Fruit fly (Drosophila melanogaster) whole organism, adult: ENCODE measurements around the gene CG14854.
A peak's percentile ranks its signal among the peaks of the same experiment; 100 is the strongest.

Source experiments
- CG11617 ChIP-seq: fragments of 200-800 bp; sonication (Bioruptor generic); optimal IDR thresholded peaks from 2 replicates; lab custom pipeline; 2017; ENCODE audit warnings: mild to moderate bottlenecking, missing biosample characterization, missing genetic modification reagents, missing genetic modification characterization
- CG12768 ChIP-seq: fragments of 200-800 bp; sonication (Bioruptor generic); optimal IDR thresholded peaks from 2 replicates; lab custom pipeline; 2017; ENCODE audit warnings: missing biosample characterization, missing genetic modification characterization, mild to moderate bottlenecking, moderate library complexity, missing genetic modification reagents
- CG14711 ChIP-seq: fragments of 200-800 bp; sonication (Bioruptor generic); optimal IDR thresholded peaks from 2 replicates; lab custom pipeline; 2018; ENCODE audit warnings: missing biosample characterization, mild to moderate bottlenecking, missing genetic modification characterization, moderate library complexity
- CG1620 ChIP-seq: fragments of 200-800 bp; sonication (Bioruptor generic); optimal IDR thresholded peaks from 2 replicates; lab custom pipeline; 2016; ENCODE audit warnings: missing biosample characterization, missing genetic modification characterization
- CG33017 ChIP-seq: fragments of 200-800 bp; sonication (Bioruptor generic); optimal IDR thresholded peaks from 2 replicates; lab custom pipeline; 2018; ENCODE audit warnings: missing biosample characterization, mild to moderate bottlenecking, missing genetic modification characterization, moderate library complexity
- CG5204 ChIP-seq: fragments of 200-800 bp; sonication (Bioruptor generic); optimal IDR thresholded peaks from 2 replicates; lab custom pipeline; 2016; ENCODE audit warnings: missing biosample characterization, missing genetic modification characterization
- CG7045 ChIP-seq: fragments of 200-800 bp; sonication (Bioruptor generic); optimal IDR thresholded peaks from 2 replicates; lab custom pipeline; 2017; ENCODE audit warnings: missing biosample characterization, mild to moderate bottlenecking, missing genetic modification characterization
- CG7101 ChIP-seq: fragments of 200-800 bp; sonication (Bioruptor generic); optimal IDR thresholded peaks from 2 replicates; lab custom pipeline; 2018; ENCODE audit warnings: missing biosample characterization, mild to moderate bottlenecking, missing genetic modification characterization, moderate library complexity
- Clk ChIP-seq: fragments of 200-800 bp; sonication (Bioruptor generic); optimal IDR thresholded peaks from 2 replicates; lab custom pipeline; 2017; ENCODE audit warnings: missing biosample characterization, missing genetic modification characterization
- Crg-1 ChIP-seq: fragments of 200-800 bp; sonication (Bioruptor generic); optimal IDR thresholded peaks from 2 replicates; lab custom pipeline; 2016; ENCODE audit warnings: missing biosample characterization, missing genetic modification characterization
- Hr96 ChIP-seq: fragments of 200-800 bp; sonication (Bioruptor generic); optimal IDR thresholded peaks from 2 replicates; lab custom pipeline; 2016; ENCODE audit warnings: missing biosample characterization, missing genetic modification characterization
- Mnt ChIP-seq: fragments of 200-800 bp; sonication (Bioruptor generic); optimal IDR thresholded peaks from 2 replicates; lab custom pipeline; 2016; ENCODE audit warnings: missing biosample characterization, mild to moderate bottlenecking, missing genetic modification characterization
- bab1 ChIP-seq: fragments of 200-800 bp; sonication (Bioruptor generic); optimal IDR thresholded peaks from 3 replicates; lab custom pipeline; 2019; ENCODE audit warnings: missing biosample characterization, mild to moderate bottlenecking, missing genetic modification characterization, moderate library complexity
- cic ChIP-seq: fragments of 200-800 bp; sonication (Bioruptor generic); optimal IDR thresholded peaks from 2 replicates; lab custom pipeline; 2017; ENCODE audit warnings: missing biosample characterization, mild to moderate bottlenecking, missing genetic modification characterization, moderate library complexity
- cnc ChIP-seq, 2 experiments: fragments of >200 bp; optimal IDR thresholded peaks; 2 replicates each; lab custom pipeline; 2017
- kay ChIP-seq: fragments of 200-800 bp; sonication (Bioruptor generic); peaks from one replicate; lab custom pipeline; 2016; ENCODE audit warnings: missing biosample characterization, missing genetic modification characterization, borderline replicate concordance
- ovo ChIP-seq: fragments of 200-800 bp; sonication (Bioruptor generic); optimal IDR thresholded peaks from 2 replicates; lab custom pipeline; 2016; ENCODE audit warnings: missing biosample characterization, missing genetic modification characterization
- pad ChIP-seq: fragments of 200-800 bp; sonication (Bioruptor generic); optimal IDR thresholded peaks from 3 replicates; lab custom pipeline; 2017; ENCODE audit warnings: missing biosample characterization, missing genetic modification characterization, mild to moderate bottlenecking, moderate library complexity, missing genetic modification reagents
- tj ChIP-seq: fragments of 200-800 bp; sonication (Bioruptor generic); optimal IDR thresholded peaks from 3 replicates; lab custom pipeline; 2017; ENCODE audit warnings: missing biosample characterization, mild to moderate bottlenecking, missing genetic modification characterization, moderate library complexity
- toe ChIP-seq: fragments of 200-800 bp; sonication (Bioruptor generic); optimal IDR thresholded peaks from 2 replicates; lab custom pipeline; 2016; ENCODE audit warnings: missing biosample characterization, missing genetic modification characterization

Gene CG14854

DNA sequence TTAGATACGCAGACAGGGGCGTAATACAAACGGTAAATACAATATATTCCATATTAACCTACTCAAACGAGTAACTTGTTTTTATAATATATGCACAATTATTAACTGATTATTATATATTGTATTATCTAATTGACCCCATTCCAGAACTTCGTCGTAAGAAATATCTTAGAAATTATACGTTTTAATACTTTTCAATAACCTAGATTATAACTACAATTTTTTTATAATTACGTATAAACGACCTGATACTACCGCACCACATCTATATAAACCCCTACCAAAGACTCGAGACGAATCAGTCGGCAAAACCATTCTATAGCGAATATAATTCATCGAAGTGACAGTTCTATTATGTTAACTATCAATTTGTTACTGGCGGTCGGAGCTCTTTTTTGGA is 39.1 kb downstream of the CG14854 start, which contains the start of gene Cyp313a1:
Cyp313a1 (plus strand) TSS at position 301 of the 400 bp plus-strand sequence.
- TF ChIP-seq cic = no peak
- TF ChIP-seq Hr96 (GFP tag; lab: Kevin White, UChicago) = no peak
- TF ChIP-seq CG14711 (tag; lab: Kevin White, UChicago) = no peak
- no peak for TF ChIP-seq CG7101 (tag; lab: Kevin White, UChicago)

dm6 chr3R:14516742-14517141 is 43.1 kb downstream of the CG14854 start, which contains the start of gene CG34273:
CG34273 (plus strand) TSS chr3R:14517042.
- TF ChIP-seq kay (GFP tag; lab: Kevin White, UChicago) (no peak), CG12768 (no peak), CG5204 (GFP tag; lab: Kevin White, UChicago) (no peak), CG1620 (no peak), bab1 (GFP tag; lab: Kevin White, UChicago) (no peak), cic (no peak), Crg-1 (GFP tag; lab: Kevin White, UChicago) (no peak), CG11617 (GFP tag; lab: Kevin White, UChicago) (no peak)

dm6 chr3R:14513420-14513819 is 46.4 kb downstream of the CG14854 start, which contains the start of gene CG8461:
CG8461 (minus strand) TSS chr3R:14513637.
- TF ChIP-seq Mnt (GFP tag; lab: Kevin White, UChicago) (peak; percentile 82), bab1 (GFP tag; lab: Kevin White, UChicago) (no peak), Hr96 (GFP tag; lab: Kevin White, UChicago) (no peak), kay (GFP tag; lab: Kevin White, UChicago) (peak; percentile 89), CG33017 (tag; lab: Kevin White, UChicago) (no peak), pad (GFP tag; lab: Kevin White, UChicago) (no peak), CG7101 (tag; lab: Kevin White, UChicago) (no peak)

DNA sequence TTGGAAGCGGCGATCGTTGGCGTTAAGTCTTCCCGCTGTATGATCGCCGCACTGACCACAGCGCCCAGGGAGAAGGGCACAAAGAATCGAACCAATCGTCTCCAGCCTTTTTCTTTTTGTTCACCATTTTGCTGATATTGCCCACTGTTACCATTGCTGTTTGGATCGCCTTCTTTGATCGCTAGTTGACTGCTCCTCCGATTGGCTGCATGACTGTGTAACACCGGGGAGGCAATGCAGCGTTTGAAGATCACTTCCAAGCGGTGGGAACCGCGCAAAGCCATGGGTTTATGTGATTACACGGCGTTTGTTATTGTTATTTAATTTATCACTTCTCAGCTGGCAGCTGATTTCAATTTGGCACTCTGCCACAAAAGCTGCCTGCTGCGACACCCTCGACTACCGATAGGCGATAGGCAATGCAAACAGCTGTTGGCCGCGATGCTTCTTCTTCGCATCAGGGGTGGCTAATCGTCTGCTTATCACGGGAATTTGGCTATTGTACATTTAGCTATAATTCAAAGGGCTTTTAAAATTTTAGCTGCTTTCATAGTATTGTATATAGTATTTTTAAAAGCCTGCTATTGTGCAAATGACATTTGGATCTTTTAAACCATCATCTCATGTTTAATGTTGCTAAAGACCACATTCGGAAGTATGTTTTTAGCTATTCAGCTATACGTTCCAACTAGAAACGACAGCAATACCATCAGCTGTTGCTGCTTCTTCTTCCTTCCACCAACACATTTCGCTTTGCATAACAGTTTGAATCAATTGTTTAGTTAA is 48.5 kb downstream of the CG14854 start, which contains the start of the genes HtrA2 and mRpL11:
HtrA2 (minus strand) TSS at position 590 of the 786 bp plus-strand sequence.
mRpL11 (plus strand) TSS at position 716 of the 786 bp plus-strand sequence.
- TF ChIP-seq CG7101 (tag; lab: Kevin White, UChicago) (peak; percentile 60), CG5204 (GFP tag; lab: Kevin White, UChicago) (peak; percentile 75), CG11617 (GFP tag; lab: Kevin White, UChicago) (peak; percentile 61), cnc (optimal IDR thresholded peaks at IDR 0.05; lab: Kevin White, UChicago) (no peak), cic (no peak), bab1 (GFP tag; lab: Kevin White, UChicago) (peak; percentile 75), toe (GFP tag; lab: Kevin White, UChicago) (peak; percentile 85), tj (GFP tag; lab: Kevin White, UChicago) (peak; percentile 30), Hr96 (GFP tag; lab: Kevin White, UChicago) (peak; percentile 70), CG7045 (GFP tag; lab: Kevin White, UChicago) (peak; percentile 47), Crg-1 (GFP tag; lab: Kevin White, UChicago) (no peak), CG33017 (tag; lab: Kevin White, UChicago) (peak; percentile 5), ovo (peak; percentile 15), kay (GFP tag; lab: Kevin White, UChicago) (no peak), CG14711 (tag; lab: Kevin White, UChicago) (peak; percentile 61), Mnt (GFP tag; lab: Kevin White, UChicago) (peak; percentile 74), pad (GFP tag; lab: Kevin White, UChicago) (peak; percentile 42), CG12768 (peak; percentile 52), Clk (no peak), CG1620 (peak; percentile 55)
